Fruit fly (Drosophila melanogaster): ENCODE measurements around the gene CTCF.

CTCF gene

DNA sequence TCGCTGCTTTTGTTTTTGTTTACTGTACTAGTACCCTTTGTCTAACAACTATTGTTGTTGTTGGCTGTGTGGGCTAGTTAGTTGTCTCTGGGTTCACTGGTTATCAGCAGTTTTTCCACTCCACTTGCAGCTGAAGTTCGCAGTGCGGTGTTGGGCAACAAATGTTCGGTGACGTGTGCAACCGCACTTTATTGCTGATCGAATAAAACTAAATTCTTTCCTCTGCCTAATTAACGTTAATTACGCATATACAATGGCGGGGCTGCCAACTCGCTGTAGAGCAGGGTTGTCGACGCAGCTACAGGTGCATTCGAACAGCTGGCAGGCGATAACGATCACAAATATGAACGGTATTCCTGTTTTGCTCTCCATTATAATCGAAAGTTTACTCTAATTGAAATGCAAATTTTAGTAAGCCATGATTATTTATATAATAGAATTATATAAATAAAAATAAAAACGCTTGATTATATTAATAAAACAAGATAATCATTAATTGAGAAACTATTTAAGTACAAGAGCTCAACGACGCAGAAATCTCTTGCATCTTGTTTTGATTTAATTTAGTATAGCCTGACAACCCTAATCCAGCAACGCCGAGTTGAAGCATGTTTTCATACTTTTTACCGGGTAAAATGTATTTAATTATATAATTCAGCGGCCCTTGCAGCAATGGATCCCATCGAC lies 27.8 kb downstream of the CTCF start, which contains the start of the genes mrva, CG42307 and mus312 (continued):
- peak; percentile 91 for TF ChIP-seq slbo (GFP tag; IDR thresholded peaks at IDR 0.05)
- no peak for TF ChIP-seq CG11398 (GFP tag; optimal IDR thresholded peaks at IDR 0.05)
- peak; percentile 86 for TF ChIP-seq CG10267 (tag; optimal IDR thresholded peaks at IDR 0.05)
- TF ChIP-seq pan (optimal IDR thresholded peaks at IDR 0.05), result no peak
- TF ChIP-seq pan (GFP tag; optimal IDR thresholded peaks at IDR 0.05 in 1 of 2, IDR thresholded peaks at IDR 0.05 in 1 of 2), result peak in 1 of 2 experiments; percentile 87
- peak; percentile 4 for TF ChIP-seq CTCF (GFP tag; optimal IDR thresholded peaks at IDR 0.05)
- TF ChIP-seq CG15696 (tag; optimal IDR thresholded peaks at IDR 0.05), result peak; percentile 89
- no peak for TF ChIP-seq luna (GFP tag; optimal IDR thresholded peaks at IDR 0.05)
- TF ChIP-seq CG9215 (GFP tag; IDR thresholded peaks at IDR 0.05), result peak; percentile 74
- TF ChIP-seq D (optimal IDR thresholded peaks at IDR 0.05), result no peak
- TF ChIP-seq D (GFP tag; optimal IDR thresholded peaks at IDR 0.05), result peak; percentile 83
- peak; percentile 0 for TF ChIP-seq CG3838 (GFP tag; optimal IDR thresholded peaks at IDR 0.05)
- peak; percentile 80 for TF ChIP-seq H2.0 (GFP tag; IDR thresholded peaks at IDR 0.05)
- peak; percentile 23 for TF ChIP-seq CG17186 (GFP tag; optimal IDR thresholded peaks at IDR 0.05)
- no peak for TF ChIP-seq dati (GFP tag; IDR thresholded peaks at IDR 0.05)
- peak; percentile 78 for TF ChIP-seq nom (GFP tag; optimal IDR thresholded peaks at IDR 0.05)
- TF ChIP-seq aop (GFP tag; IDR thresholded peaks at IDR 0.05), result no peak
- TF ChIP-seq CG10462 (GFP tag; optimal IDR thresholded peaks at IDR 0.05), result peak; percentile 72
- peak; percentile 81; the same call in 2 of the 3 replicates for TF ChIP-seq CG11456 (GFP tag; IDR thresholded peaks at IDR 0.05)
- TF ChIP-seq CG9727 (GFP tag; optimal IDR thresholded peaks at IDR 0.05), result peak; percentile 78
- TF ChIP-seq CG3163 (GFP tag; optimal IDR thresholded peaks at IDR 0.05), result no peak
- no peak for TF ChIP-seq sc (optimal IDR thresholded peaks at IDR 0.05)
- TF ChIP-seq sc (GFP tag; optimal IDR thresholded peaks at IDR 0.05), result no peak
- peak; percentile 88 for TF ChIP-seq D19A (tag; optimal IDR thresholded peaks at IDR 0.05)
- TF ChIP-seq CG1647 (GFP tag; optimal IDR thresholded peaks at IDR 0.05), result peak; percentile 44
- TF ChIP-seq unc-4 (GFP tag; IDR thresholded peaks at IDR 0.05; ENCODE audit: partially characterized antibody), result peak; percentile 46
- TF ChIP-seq CG10366 (GFP tag; IDR thresholded peaks at IDR 0.05), result peak; percentile 77
- TF ChIP-seq CG3726 (GFP tag; IDR thresholded peaks at IDR 0.05), result no peak
- TF ChIP-seq CG11247 (GFP tag; IDR thresholded peaks at IDR 0.05), result peak; percentile 75
- TF ChIP-seq HmgZ (tag; optimal IDR thresholded peaks at IDR 0.05), result peak; percentile 73
- TF ChIP-seq CG18619 (GFP tag; optimal IDR thresholded peaks at IDR 0.05), result peak; percentile 86
- peak; percentile 49 for TF ChIP-seq CG3065 (GFP tag; optimal IDR thresholded peaks at IDR 0.05)
- TF ChIP-seq nau (GFP tag; optimal IDR thresholded peaks at IDR 0.05), result no peak
- peak; percentile 82 for TF ChIP-seq lmd (GFP tag; IDR thresholded peaks at IDR 0.05)
- peak; percentile 78 for TF ChIP-seq CG6683 (GFP tag; optimal IDR thresholded peaks at IDR 0.05)
- TF ChIP-seq Bteb2 (GFP tag; optimal IDR thresholded peaks at IDR 0.05), result peak; percentile 14
- peak; percentile 91 for TF ChIP-seq CG6689 (GFP tag; IDR thresholded peaks at IDR 0.05)
- no peak for TF ChIP-seq cad (GFP tag; optimal IDR thresholded peaks at IDR 0.05)
- no peak for TF ChIP-seq CG8281 (tag; optimal IDR thresholded peaks at IDR 0.05)
- TF ChIP-seq CG4820 (GFP tag; optimal IDR thresholded peaks at IDR 0.05), result peak; percentile 72
- no peak for TF ChIP-seq yki (optimal IDR thresholded peaks at IDR 0.05)
- peak; percentile 87 for TF ChIP-seq dysf (GFP tag; IDR thresholded peaks at IDR 0.05)
- TF ChIP-seq CG30020 (tag; optimal IDR thresholded peaks at IDR 0.05), result peak; percentile 88
- peak; percentile 100 for TF ChIP-seq CG7745 (tag; optimal IDR thresholded peaks at IDR 0.05)
- TF ChIP-seq fd3F (GFP tag; optimal IDR thresholded peaks at IDR 0.05), result peak; percentile 93
- TF ChIP-seq BtbVII (GFP tag; optimal IDR thresholded peaks at IDR 0.05), result peak; percentile 86
- no peak for TF ChIP-seq CG9609 (GFP tag; optimal IDR thresholded peaks at IDR 0.05)
- peak; percentile 90 for TF ChIP-seq stwl (tag; optimal IDR thresholded peaks at IDR 0.05)
- TF ChIP-seq Side (GFP tag; optimal IDR thresholded peaks at IDR 0.05), result peak; percentile 30
- TF ChIP-seq B-H2 (GFP tag; optimal IDR thresholded peaks at IDR 0.05), result peak; percentile 97
- TF ChIP-seq Gug (GFP tag; IDR thresholded peaks at IDR 0.05), result 0 out of 4 replicates have a peak, but pooled peaks have one; percentile 23
- peak; percentile 90 for TF ChIP-seq Abd-B (GFP tag; optimal IDR thresholded peaks at IDR 0.05)
